Worm (Caenorhabditis elegans) whole organism, L1 larva: ENCODE results near the gene ttc-4.

Experiments used
- C04F5.9 ChIP-seq: sonication (generic microtip); optimal IDR thresholded peaks from 2 replicates; lab custom pipeline; 2016; ENCODE audit warnings: missing genetic modification characterization, missing compliant biosample characterization
- C16A3.4 ChIP-seq: fragments of 150-350 bp; optimal IDR thresholded peaks from 2 replicates; lab custom pipeline; 2014; ENCODE audit warnings: missing biosample characterization, missing genetic modification characterization
- alr-1 ChIP-seq: fragments of 200-800 bp; sonication (Bioruptor generic); optimal IDR thresholded peaks from 2 replicates; lab custom pipeline; 2018; ENCODE audit warnings: borderline replicate concordance, mild to moderate bottlenecking, missing genetic modification characterization, missing compliant biosample characterization
- ama-1 ChIP-seq: fragments of 150-350 bp; optimal IDR thresholded peaks from 2 replicates; lab custom pipeline; 2014
- blmp-1 ChIP-seq: fragments of 150-350 bp; optimal IDR thresholded peaks from 2 replicates; lab custom pipeline; 2014; ENCODE audit warnings: missing biosample characterization, missing genetic modification characterization
- ceh-8 ChIP-seq: fragments of 200-800 bp; sonication (Bioruptor generic); optimal IDR thresholded peaks from 2 replicates; lab custom pipeline; 2018; ENCODE audit warnings: mild to moderate bottlenecking, missing genetic modification characterization, moderate library complexity, missing compliant biosample characterization
- ceh-82 ChIP-seq, 3 experiments: fragments of 150-350 bp in 1 of 3; sonication (generic microtip) in 2 of 3; optimal IDR thresholded peaks; 2 replicates each; lab custom pipeline; 2014 to 2017; ENCODE audit warnings: missing biosample characterization in 3 of 3, missing genetic modification characterization in 3 of 3
- dpl-1 ChIP-seq, 3 experiments: fragments of 150-350 bp in 2 of 3; sonication (generic microtip) in 1 of 3; optimal IDR thresholded peaks; 2 replicates each; lab custom pipeline; 2014 to 2017; ENCODE audit warnings: missing biosample characterization in 3 of 3, missing genetic modification characterization in 3 of 3, missing genetic modification reagents in 3 of 3
- dsc-1 ChIP-seq: sonication (generic microtip); optimal IDR thresholded peaks from 2 replicates; lab custom pipeline; 2016; ENCODE audit warnings: mild to moderate bottlenecking, missing genetic modification characterization, missing compliant biosample characterization
- efl-1 ChIP-seq, 4 experiments: fragments of 150-350 bp; optimal IDR thresholded peaks in 3 of 4; peaks in 1 of 4; 1 replicate in 1 of 4; 2 replicates in 3 of 4; lab custom pipeline; 2014; ENCODE audit warnings: missing biosample characterization in 2 of 4, missing genetic modification characterization in 2 of 4, missing genetic modification reagents in 2 of 4
- egl-13 ChIP-seq: sonication (generic microtip); optimal IDR thresholded peaks from 2 replicates; lab custom pipeline; 2016; ENCODE audit warnings: missing genotype, missing genetic modification reagents, missing genetic modification characterization, missing compliant biosample characterization
- egl-27 ChIP-seq, 2 experiments: fragments of 150-350 bp in 1 of 2; sonication (generic microtip); optimal IDR thresholded peaks; 3 replicates each; lab custom pipeline; 2017 to 2018; ENCODE audit warnings: missing biosample characterization in 2 of 2, missing genetic modification characterization in 2 of 2, missing genetic modification reagents in 2 of 2
- elt-2 ChIP-seq: sonication (generic microtip); optimal IDR thresholded peaks from 2 replicates; lab custom pipeline; 2016; ENCODE audit warnings: missing genetic modification characterization, mild to moderate bottlenecking, inconsistent platforms, missing compliant biosample characterization, missing genetic modification reagents
- fkh-4 ChIP-seq: sonication (generic microtip); optimal IDR thresholded peaks from 2 replicates; lab custom pipeline; 2016; ENCODE audit warnings: missing compliant biosample characterization, missing genetic modification characterization, borderline replicate concordance
- fkh-8 ChIP-seq: sonication (generic microtip); optimal IDR thresholded peaks from 2 replicates; lab custom pipeline; 2016; ENCODE audit warnings: mild to moderate bottlenecking, missing genetic modification characterization, missing compliant biosample characterization
- fos-1 ChIP-seq: fragments of 150-350 bp; optimal IDR thresholded peaks from 2 replicates; lab custom pipeline; 2014; ENCODE audit warnings: missing biosample characterization, missing genetic modification characterization
- hpl-2 ChIP-seq: fragments of 150-350 bp; optimal IDR thresholded peaks from 2 replicates; lab custom pipeline; 2014; ENCODE audit warnings: missing biosample characterization, missing genetic modification reagents, missing genetic modification characterization
- isw-1 ChIP-seq: fragments of 200-800 bp; sonication (Bioruptor generic); IDR thresholded peaks from 2 replicates; pipeline ENCODE4 v1.3.6; 2022; ENCODE audit warnings: missing genetic modification characterization, missing compliant biosample characterization
- jun-1 ChIP-seq: fragments of 150-350 bp; optimal IDR thresholded peaks from 2 replicates; lab custom pipeline; 2014; ENCODE audit warnings: missing biosample characterization, missing genetic modification reagents, missing genetic modification characterization
- lin-13 ChIP-seq: fragments of 150-350 bp; optimal IDR thresholded peaks from 2 replicates; lab custom pipeline; 2014; ENCODE audit warnings: missing biosample characterization, missing genetic modification reagents, missing genetic modification characterization
- lin-14 ChIP-seq: fragments of 200-800 bp; sonication (Bioruptor generic); optimal IDR thresholded peaks from 2 replicates; lab custom pipeline; 2018; ENCODE audit warnings: mild to moderate bottlenecking, missing genetic modification characterization, moderate library complexity, missing compliant biosample characterization
- lin-35 ChIP-seq, 2 experiments: fragments of 150-350 bp; optimal IDR thresholded peaks; 2 replicates each; lab custom pipeline; 2014; ENCODE audit warnings: missing biosample characterization in 2 of 2, missing genetic modification characterization in 2 of 2, missing genetic modification reagents in 2 of 2
- lsy-2 ChIP-seq, 2 experiments: fragments of 150-350 bp; optimal IDR thresholded peaks; 2 replicates each; lab custom pipeline; 2014; ENCODE audit warnings: missing biosample characterization in 2 of 2, missing genetic modification characterization in 2 of 2
- mab-9 ChIP-seq: fragments of 200-800 bp; sonication (Bioruptor generic); IDR thresholded peaks from 2 replicates; pipeline ENCODE4 v1.3.6; 2022; ENCODE audit warnings: missing genetic modification reagents, missing genetic modification characterization, missing compliant biosample characterization
- mdl-1 ChIP-seq, 2 experiments: fragments of 150-350 bp; optimal IDR thresholded peaks; 2 replicates each; lab custom pipeline; 2014 to 2017; ENCODE audit warnings: missing biosample characterization in 2 of 2, missing genetic modification characterization in 2 of 2, inconsistent platforms in 1 of 2
- mep-1 ChIP-seq: fragments of 150-350 bp; optimal IDR thresholded peaks from 2 replicates; lab custom pipeline; 2014; ENCODE audit warnings: missing biosample characterization, missing genetic modification characterization
- nhr-11 ChIP-seq: fragments of 150-350 bp; optimal IDR thresholded peaks from 2 replicates; lab custom pipeline; 2014; ENCODE audit warnings: missing biosample characterization, missing genetic modification characterization
- nhr-19 ChIP-seq: fragments of 200-800 bp; sonication (Bioruptor generic); conservative IDR thresholded peaks from 2 replicates; pipeline ENCODE4 v1.3.6; 2022; ENCODE audit warnings: missing genetic modification characterization, missing compliant biosample characterization
- nhr-20 ChIP-seq: sonication (generic microtip); optimal IDR thresholded peaks from 2 replicates; lab custom pipeline; 2016; ENCODE audit warnings: mild to moderate bottlenecking, missing genetic modification characterization, missing compliant biosample characterization
- nhr-71 ChIP-seq: sonication (generic microtip); optimal IDR thresholded peaks from 2 replicates; lab custom pipeline; 2016; ENCODE audit warnings: mild to moderate bottlenecking, missing genetic modification characterization, moderate library complexity, missing compliant biosample characterization
- nhr-76 ChIP-seq: sonication (generic microtip); optimal IDR thresholded peaks from 2 replicates; lab custom pipeline; 2017; ENCODE audit warnings: missing biosample characterization, missing genetic modification characterization
- nhr-84 ChIP-seq: sonication (generic microtip); optimal IDR thresholded peaks from 2 replicates; lab custom pipeline; 2017; ENCODE audit warnings: missing biosample characterization, missing genetic modification characterization
- nhr-90 ChIP-seq: sonication (generic microtip); optimal IDR thresholded peaks from 2 replicates; lab custom pipeline; 2016; ENCODE audit warnings: mild to moderate bottlenecking, missing genetic modification characterization, missing compliant biosample characterization; ENCODE audit not compliant: poor library complexity
- pag-3 ChIP-seq: sonication (generic microtip); optimal IDR thresholded peaks from 2 replicates; lab custom pipeline; 2017; ENCODE audit warnings: missing genetic modification characterization, mild to moderate bottlenecking, missing compliant biosample characterization, antibody characterized with exemption, borderline replicate concordance; ENCODE audit not compliant: insufficient read depth
- pax-3 ChIP-seq: fragments of 200-800 bp; sonication (Bioruptor generic); optimal IDR thresholded peaks from 2 replicates; lab custom pipeline; 2018; ENCODE audit warnings: mild to moderate bottlenecking, missing genetic modification characterization, moderate library complexity, missing compliant biosample characterization
- rnt-1 ChIP-seq: sonication (generic microtip); optimal IDR thresholded peaks from 2 replicates; lab custom pipeline; 2016; ENCODE audit warnings: mild to moderate bottlenecking, missing genetic modification characterization, moderate library complexity, missing compliant biosample characterization
- skn-1 ChIP-seq: fragments of 150-350 bp; optimal IDR thresholded peaks from 2 replicates; lab custom pipeline; 2014; ENCODE audit warnings: missing biosample characterization, missing genetic modification characterization
- snpc-4 ChIP-seq: fragments of 150-350 bp; optimal IDR thresholded peaks from 2 replicates; lab custom pipeline; 2014; ENCODE audit warnings: missing biosample characterization, missing genetic modification characterization
- snu-23 ChIP-seq: sonication (generic microtip); optimal IDR thresholded peaks from 2 replicates; lab custom pipeline; 2016; ENCODE audit warnings: missing genetic modification characterization, missing compliant biosample characterization
- sup-37 ChIP-seq: fragments of 200-800 bp; sonication (Bioruptor generic); optimal IDR thresholded peaks from 2 replicates; lab custom pipeline; 2018; ENCODE audit warnings: mild to moderate bottlenecking, missing genetic modification characterization, missing compliant biosample characterization
- swsn-7 ChIP-seq: sonication (generic microtip); optimal IDR thresholded peaks from 2 replicates; lab custom pipeline; 2016; ENCODE audit warnings: missing genetic modification characterization, missing compliant biosample characterization
- tbx-2 ChIP-seq: sonication (generic microtip); optimal IDR thresholded peaks from 2 replicates; lab custom pipeline; 2016; ENCODE audit warnings: missing genetic modification characterization, missing compliant biosample characterization
- unc-130 ChIP-seq: fragments of 150-350 bp; optimal IDR thresholded peaks from 2 replicates; lab custom pipeline; 2017; ENCODE audit warnings: missing biosample characterization, missing genetic modification characterization, inconsistent platforms
- xbp-1 ChIP-seq: sonication (generic microtip); optimal IDR thresholded peaks from 2 replicates; lab custom pipeline; 2016; ENCODE audit warnings: missing genetic modification characterization, missing compliant biosample characterization
- zip-4 ChIP-seq: fragments of 200-800 bp; sonication (Bioruptor generic); optimal IDR thresholded peaks from 2 replicates; lab custom pipeline; 2018; ENCODE audit warnings: mild to moderate bottlenecking, missing genetic modification characterization, moderate library complexity, missing compliant biosample characterization
- ztf-11 ChIP-seq, 2 experiments: sonication (generic microtip); optimal IDR thresholded peaks; 2 replicates each; lab custom pipeline; 2016 to 2017; ENCODE audit warnings: missing genetic modification characterization in 2 of 2, missing biosample characterization in 1 of 2, missing compliant biosample characterization in 1 of 2

ttc-4 gene

ce11 chrII:5577060-5577459, 17.5 kb upstream of the ttc-4 start:
- no peak for TF ChIP-seq C04F5.9 (tag; lab: Kevin White, UChicago)
- peak in 1 of 2 experiments; percentile 30 for TF ChIP-seq mdl-1 (tag; optimal IDR thresholded peaks at IDR 0.05; lab: Kevin White, UChicago)
- TF ChIP-seq lin-14 (GFP tag; lab: Kevin White, UChicago): peak; percentile 30
- no peak for TF ChIP-seq egl-27 (tag; optimal IDR thresholded peaks at IDR 0.05; lab: Kevin White, UChicago)
- TF ChIP-seq lin-13: peak; percentile 2
- no peak for TF ChIP-seq mep-1
- TF ChIP-seq C16A3.4 (tag; lab: Kevin White, UChicago): peak; percentile 54
- TF ChIP-seq snu-23: peak; percentile 55
- TF ChIP-seq nhr-90 (tag; lab: Kevin White, UChicago): peak; percentile 10
- no peak for TF ChIP-seq pax-3 (tag; lab: Kevin White, UChicago)
- TF ChIP-seq egl-13 (tag; lab: Kevin White, UChicago): peak; percentile 0
- TF ChIP-seq ama-1 (lab: Kevin White, UChicago): no peak
- peak; percentile 59 for TF ChIP-seq rnt-1 (tag; lab: Kevin White, UChicago)
- no peak for TF ChIP-seq unc-130
- peak; percentile 40 for TF ChIP-seq skn-1 (tag; lab: Kevin White, UChicago)
- no peak for TF ChIP-seq fkh-4
- TF ChIP-seq ceh-8: no peak
- no peak for TF ChIP-seq dsc-1 (tag; lab: Kevin White, UChicago)
- peak; percentile 36 for TF ChIP-seq snpc-4 (tag; lab: Kevin White, UChicago)
- TF ChIP-seq nhr-11 (tag; lab: Kevin White, UChicago): no peak
- peak; percentile 28 to 51 for TF ChIP-seq efl-1 (optimal IDR thresholded peaks at IDR 0.05; lab: Kevin White, UChicago)
- peak; percentile 13 to 76 for TF ChIP-seq efl-1 (GFP tag; optimal IDR thresholded peaks at IDR 0.05 in 1 of 2; lab: Kevin White, UChicago)
- TF ChIP-seq ztf-11 (tag; optimal IDR thresholded peaks at IDR 0.05; lab: Kevin White, UChicago): no peak
- TF ChIP-seq sup-37: no peak
- TF ChIP-seq jun-1: no peak
- TF ChIP-seq nhr-84 (tag; lab: Kevin White, UChicago): no peak
- TF ChIP-seq blmp-1 (tag; lab: Kevin White, UChicago): peak; percentile 20
- no peak for TF ChIP-seq zip-4 (GFP tag; lab: Kevin White, UChicago)
- no peak for TF ChIP-seq isw-1
- TF ChIP-seq tbx-2 (tag; lab: Kevin White, UChicago): no peak
- no peak for TF ChIP-seq alr-1 (tag; lab: Kevin White, UChicago)
- peak; percentile 34 for TF ChIP-seq swsn-7 (tag; lab: Kevin White, UChicago)
- peak; percentile 52 for TF ChIP-seq nhr-71
- TF ChIP-seq nhr-20 (tag; lab: Kevin White, UChicago): peak; percentile 34
- TF ChIP-seq xbp-1 (tag; lab: Kevin White, UChicago): peak; percentile 5
- TF ChIP-seq elt-2: peak; percentile 37
- TF ChIP-seq fos-1: no peak
- peak; percentile 18 to 31 (median 29) for TF ChIP-seq dpl-1 (GFP tag; optimal IDR thresholded peaks at IDR 0.05; lab: Kevin White, UChicago)
- TF ChIP-seq hpl-2 (GFP tag; lab: Kevin White, UChicago): no peak
- TF ChIP-seq mab-9: no peak
- peak in 1 of 2 experiments; percentile 60 for TF ChIP-seq lsy-2 (tag; optimal IDR thresholded peaks at IDR 0.05; lab: Kevin White, UChicago)
- TF ChIP-seq pag-3: no peak
- TF ChIP-seq ceh-82 (tag; optimal IDR thresholded peaks at IDR 0.05; lab: Kevin White, UChicago): peak in 1 of 3 experiments; percentile 6
- TF ChIP-seq nhr-19 (GFP tag; lab: Robert Waterston, UW): 0 out of 2 replicates have a peak, but pooled peaks have one; percentile 15
- TF ChIP-seq lin-35 (GFP tag; optimal IDR thresholded peaks at IDR 0.05; lab: Kevin White, UChicago): peak in 1 of 2 experiments; percentile 59
- no peak for TF ChIP-seq nhr-76 (tag; lab: Kevin White, UChicago)
- peak; percentile 66 for TF ChIP-seq fkh-8 (tag; lab: Kevin White, UChicago)
- TF ChIP-seq, all 84 proteins: peak for 23
